Worm (Caenorhabditis elegans): ENCODE results near the gene tbh-1.

Gene tbh-1

ce11 chrX:15493322-15493721 is 11.4 kb downstream of the tbh-1 start, which contains the start of gene gob-1:
Gene gob-1 (plus strand): TSS chrX:15493602.
- TF ChIP-seq rnt-1 (tag; optimal IDR thresholded peaks at IDR 0.05) (no peak), ceh-88 (GFP tag; IDR thresholded peaks at IDR 0.05) (no peak), nhr-71 (tag; optimal IDR thresholded peaks at IDR 0.05) (no peak), ztf-11 (tag; optimal IDR thresholded peaks at IDR 0.05) (no peak), tbx-2 (tag; optimal IDR thresholded peaks at IDR 0.05) (no peak), lin-14 (GFP tag; optimal IDR thresholded peaks at IDR 0.05) (no peak), nhr-28 (tag; optimal IDR thresholded peaks at IDR 0.05) (no peak), sox-4 (tag; optimal IDR thresholded peaks at IDR 0.05) (no peak)

DNA sequence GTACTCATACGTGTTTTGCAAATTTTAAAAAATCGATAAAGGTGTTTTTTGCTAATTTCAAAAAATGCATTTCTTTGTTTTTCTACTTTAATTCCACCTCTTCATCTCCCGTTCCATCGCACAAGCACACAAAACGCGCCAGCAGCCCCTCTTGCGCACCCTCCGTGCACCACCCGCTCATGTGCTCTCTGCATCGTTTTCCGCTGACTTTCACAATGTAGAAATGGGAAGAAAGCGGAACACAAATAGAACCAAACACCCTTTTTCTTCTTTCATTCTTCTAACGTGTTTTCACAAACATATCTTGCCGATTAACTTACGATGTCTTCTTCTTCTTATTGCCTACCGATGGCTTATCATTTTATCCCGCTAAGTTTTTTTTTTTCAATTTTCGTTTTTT is 11.9 kb downstream of the tbh-1 start:
- TF ChIP-seq dsc-1 (tag; optimal IDR thresholded peaks at IDR 0.05), result peak; percentile 76
- peak; percentile 41 for TF ChIP-seq F16B12.6 (tag; optimal IDR thresholded peaks at IDR 0.05)
- TF ChIP-seq blmp-1 (tag; optimal IDR thresholded peaks at IDR 0.05), result peak; percentile 51
- TF ChIP-seq ztf-11 (tag; optimal IDR thresholded peaks at IDR 0.05), result peak in 1 of 2 experiments; percentile 30
- no peak for TF ChIP-seq alr-1 (tag; optimal IDR thresholded peaks at IDR 0.05; ENCODE audit: borderline replicate concordance)
- TF ChIP-seq rnt-1 (tag; optimal IDR thresholded peaks at IDR 0.05), result peak; percentile 87
- no peak for TF ChIP-seq ets-5 (GFP tag; IDR thresholded peaks at IDR 0.05)
- TF ChIP-seq fos-1 (tag; optimal IDR thresholded peaks at IDR 0.05), result no peak
- TF ChIP-seq ces-1 (GFP tag; optimal IDR thresholded peaks at IDR 0.05), result no peak
- TF ChIP-seq zag-1 (tag; optimal IDR thresholded peaks at IDR 0.05), result no peak
- TF ChIP-seq snpc-4 (tag; optimal IDR thresholded peaks at IDR 0.05), result peak; percentile 57
- peak; percentile 74 for TF ChIP-seq nhr-90 (tag; optimal IDR thresholded peaks at IDR 0.05; ENCODE audit: poor library complexity)
- peak; percentile 25 for TF ChIP-seq isw-1 (GFP tag; IDR thresholded peaks at IDR 0.05)
- TF ChIP-seq lin-39 (tag; optimal IDR thresholded peaks at IDR 0.05), result peak; percentile 46
- TF ChIP-seq dpl-1 (GFP tag; optimal IDR thresholded peaks at IDR 0.05), result peak; percentile 35 to 66 (median 64)
- TF ChIP-seq skn-1 (tag; optimal IDR thresholded peaks at IDR 0.05), result peak; percentile 76
- TF ChIP-seq swsn-7 (tag; optimal IDR thresholded peaks at IDR 0.05), result peak; percentile 83
- no peak for TF ChIP-seq aly-2 (tag; optimal IDR thresholded peaks at IDR 0.05)
- no peak for TF ChIP-seq nhr-76 (tag; optimal IDR thresholded peaks at IDR 0.05)
- peak; percentile 38 for TF ChIP-seq zip-4 (GFP tag; optimal IDR thresholded peaks at IDR 0.05)
- TF ChIP-seq xbp-1 (tag; optimal IDR thresholded peaks at IDR 0.05), result peak; percentile 64
- TF ChIP-seq nhr-84 (tag; optimal IDR thresholded peaks at IDR 0.05), result no peak
- TF ChIP-seq hpl-2 (GFP tag; optimal IDR thresholded peaks at IDR 0.05), result no peak
- no peak for TF ChIP-seq fkh-4 (tag; optimal IDR thresholded peaks at IDR 0.05; ENCODE audit: borderline replicate concordance)
- TF ChIP-seq pax-3 (tag; optimal IDR thresholded peaks at IDR 0.05), result peak; percentile 26
- TF ChIP-seq nhr-77 (tag; optimal IDR thresholded peaks at IDR 0.05), result peak; percentile 13
- TF ChIP-seq sox-4 (tag; optimal IDR thresholded peaks at IDR 0.05), result no peak
- no peak for TF ChIP-seq nhr-11 (tag; optimal IDR thresholded peaks at IDR 0.05)
- TF ChIP-seq efl-1 (optimal IDR thresholded peaks at IDR 0.05), result peak; percentile 59 to 65
- TF ChIP-seq efl-1 (GFP tag; optimal IDR thresholded peaks at IDR 0.05 in 1 of 2), result peak; percentile 44 to 90
- no peak for TF ChIP-seq pqm-1 (tag; optimal IDR thresholded peaks at IDR 0.05)
- TF ChIP-seq aha-1 (tag; optimal IDR thresholded peaks at IDR 0.05), result no peak
- TF ChIP-seq lin-15B (tag; optimal IDR thresholded peaks at IDR 0.05), result peak; percentile 53
- peak; percentile 81 for TF ChIP-seq snu-23 (GFP tag; optimal IDR thresholded peaks at IDR 0.05)
- no peak for TF ChIP-seq ceh-8 (GFP tag; optimal IDR thresholded peaks at IDR 0.05)
- peak; percentile 57 for TF ChIP-seq jun-1 (tag; optimal IDR thresholded peaks at IDR 0.05)
- TF ChIP-seq ceh-63 (GFP tag; optimal IDR thresholded peaks at IDR 0.05), result no peak
- peak; percentile 76 for TF ChIP-seq mep-1 (tag; optimal IDR thresholded peaks at IDR 0.05)
- TF ChIP-seq nhr-20 (tag; optimal IDR thresholded peaks at IDR 0.05), result peak; percentile 76
- TF ChIP-seq egl-13 (tag; optimal IDR thresholded peaks at IDR 0.05), result peak; percentile 56
- peak; percentile 50 for TF ChIP-seq grh-1 (GFP tag; IDR thresholded peaks at IDR 0.05)
- TF ChIP-seq ztf-4 (tag; optimal IDR thresholded peaks at IDR 0.05), result no peak
- no peak for TF ChIP-seq C34B4.2 (tag; optimal IDR thresholded peaks at IDR 0.05)
- TF ChIP-seq unc-130 (tag; optimal IDR thresholded peaks at IDR 0.05), result no peak
- no peak for TF ChIP-seq C04F5.9 (tag; optimal IDR thresholded peaks at IDR 0.05)
- TF ChIP-seq ceh-82 (tag; optimal IDR thresholded peaks at IDR 0.05), result peak; percentile 26 to 83 (median 72)
- TF ChIP-seq ama-1 (optimal IDR thresholded peaks at IDR 0.05), result no peak
- no peak for TF ChIP-seq mef-2 (tag; optimal IDR thresholded peaks at IDR 0.05)

Data from whole organism, L1 larva.